Fruit fly (Drosophila melanogaster): ENCODE data around the gene CG2930.
A peak's percentile ranks its signal among the peaks of the same experiment; 100 is the strongest.

The CG2930 gene

DNA sequence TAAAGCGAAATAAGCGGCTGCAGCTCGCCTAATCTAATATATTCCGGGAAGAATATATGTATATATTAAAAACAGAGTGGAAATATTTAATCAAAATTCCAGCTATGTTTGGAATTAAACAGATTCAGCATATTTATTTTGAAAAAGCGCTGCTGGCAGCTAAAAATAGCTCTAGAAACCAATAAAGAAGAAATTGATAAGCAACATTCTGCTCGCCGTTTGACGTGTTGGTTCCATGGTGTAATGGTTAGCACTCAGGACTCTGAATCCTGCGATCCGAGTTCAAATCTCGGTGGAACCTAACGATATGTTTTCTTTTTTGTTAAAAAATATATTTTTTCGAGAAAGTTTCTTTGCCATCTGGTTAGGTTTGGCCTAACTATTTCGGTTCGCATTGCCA lies 49.3 kb upstream of the CG2930 start (continued):
- TF ChIP-seq CG13123 (GFP tag; optimal IDR thresholded peaks at IDR 0.05), result no peak
- no peak for TF ChIP-seq CG16815 (GFP tag; optimal IDR thresholded peaks at IDR 0.05)
- no peak for TF ChIP-seq Dbx (GFP tag; IDR thresholded peaks at IDR 0.05)
- no peak for TF ChIP-seq CG3995 (GFP tag; optimal IDR thresholded peaks at IDR 0.05)
- no peak for TF ChIP-seq PHDP (tag; optimal IDR thresholded peaks at IDR 0.05)
- no peak for TF ChIP-seq btn (GFP tag; optimal IDR thresholded peaks at IDR 0.05)
- TF ChIP-seq CG18619 (GFP tag; optimal IDR thresholded peaks at IDR 0.05), result no peak
- TF ChIP-seq amos (GFP tag; IDR thresholded peaks at IDR 0.05; ENCODE audit: partially characterized antibody), result peak; percentile 52; the same call in 1 of the 2 replicates
- TF ChIP-seq B-H2 (GFP tag; optimal IDR thresholded peaks at IDR 0.05), result no peak
- TF ChIP-seq D (optimal IDR thresholded peaks at IDR 0.05), result no peak
- no peak for TF ChIP-seq D (GFP tag; optimal IDR thresholded peaks at IDR 0.05)
- TF ChIP-seq sens (GFP tag), result peak; percentile 26
- no peak for TF ChIP-seq CG3726 (GFP tag; IDR thresholded peaks at IDR 0.05)
- TF ChIP-seq CG9932 (GFP tag; IDR thresholded peaks at IDR 0.05), result no peak
- no peak for TF ChIP-seq salm (tag; optimal IDR thresholded peaks at IDR 0.05)
- peak; percentile 53; the same call in 1 of the 3 replicates for TF ChIP-seq CG16813 (GFP tag; IDR thresholded peaks at IDR 0.05; ENCODE audit: partially characterized antibody)

DNA sequence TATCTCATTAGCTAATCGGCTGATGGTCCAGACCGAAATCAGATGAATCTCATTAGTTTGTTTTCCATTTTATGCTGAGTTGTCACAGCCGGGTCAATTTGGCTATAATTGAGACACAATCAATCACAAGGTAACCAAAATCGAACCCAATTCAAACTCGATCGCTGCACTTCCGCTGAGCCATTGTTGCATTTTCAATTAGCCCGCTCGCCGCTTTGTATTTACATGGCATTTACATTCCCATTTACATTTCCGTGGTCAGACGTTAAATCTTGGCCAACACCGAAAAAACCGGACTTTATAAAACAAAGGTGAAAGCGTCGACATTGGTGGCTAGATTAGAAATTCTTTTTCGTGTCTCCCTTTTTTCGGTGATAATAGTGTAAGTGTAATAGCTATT lies 43.7 kb upstream of the CG2930 start:
- no peak for TF ChIP-seq HLH3B (GFP tag; IDR thresholded peaks at IDR 0.05)
- no peak for TF ChIP-seq tna (GFP tag; IDR thresholded peaks at IDR 0.05; ENCODE audit: partially characterized antibody)
- TF ChIP-seq CG1832 (GFP tag; optimal IDR thresholded peaks at IDR 0.05), result no peak
- TF ChIP-seq MBD-R2 (GFP tag; IDR thresholded peaks at IDR 0.05), result no peak
- TF ChIP-seq lola (GFP tag; optimal IDR thresholded peaks at IDR 0.05), result no peak
- no peak for TF ChIP-seq CG1233 (GFP tag; optimal IDR thresholded peaks at IDR 0.05)
- no peak for TF ChIP-seq BtbVII (GFP tag; optimal IDR thresholded peaks at IDR 0.05)
- no peak for TF ChIP-seq Dip2 (GFP tag; IDR thresholded peaks at IDR 0.05)
- no peak for TF ChIP-seq br (optimal IDR thresholded peaks at IDR 0.05)
- peak; percentile 72 for TF ChIP-seq vvl (GFP tag; IDR thresholded peaks at IDR 0.05)
- peak in 1 of 2 experiments; percentile 53 for TF ChIP-seq Eip74EF (GFP tag; optimal IDR thresholded peaks at IDR 0.05)
- TF ChIP-seq CG17612 (GFP tag; IDR thresholded peaks at IDR 0.05), result no peak
- TF ChIP-seq kah (GFP tag; optimal IDR thresholded peaks at IDR 0.05), result no peak

DNA sequence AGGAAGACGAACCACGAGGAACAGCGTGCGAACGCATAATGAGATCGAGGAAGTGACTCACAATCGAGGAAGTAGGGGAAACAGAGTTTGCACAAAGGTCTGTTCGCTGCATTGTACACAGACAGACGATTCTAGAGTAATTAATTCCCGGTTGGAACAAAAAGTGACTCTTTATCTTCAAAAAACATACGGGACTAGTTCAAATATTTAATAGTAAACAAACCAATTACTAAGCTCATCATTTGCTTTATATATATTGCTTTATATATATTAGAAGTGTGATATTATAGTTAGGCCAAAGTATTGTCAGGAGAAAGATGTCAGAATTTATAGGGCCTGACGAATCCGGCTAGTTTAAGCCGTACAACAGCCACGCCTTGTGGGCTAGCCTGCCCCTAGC lies 40.9 kb upstream of the CG2930 start, which contains the start of gene CG2901:
Gene CG2901, plus strand, starts transcription at position 301 of the 400 bp plus-strand sequence.
- TF ChIP-seq CG7271 (tag; optimal IDR thresholded peaks at IDR 0.05), result no peak
- no peak for TF ChIP-seq eve (GFP tag; optimal IDR thresholded peaks at IDR 0.05)
- TF ChIP-seq crp (GFP tag; optimal IDR thresholded peaks at IDR 0.05), result no peak
- no peak for TF ChIP-seq CG16815 (GFP tag; optimal IDR thresholded peaks at IDR 0.05)
- no peak for TF ChIP-seq CG8281 (tag; optimal IDR thresholded peaks at IDR 0.05)
- no peak for TF ChIP-seq CG18619 (GFP tag; optimal IDR thresholded peaks at IDR 0.05)
- TF ChIP-seq Blimp-1 (GFP tag; optimal IDR thresholded peaks at IDR 0.05), result no peak

DNA sequence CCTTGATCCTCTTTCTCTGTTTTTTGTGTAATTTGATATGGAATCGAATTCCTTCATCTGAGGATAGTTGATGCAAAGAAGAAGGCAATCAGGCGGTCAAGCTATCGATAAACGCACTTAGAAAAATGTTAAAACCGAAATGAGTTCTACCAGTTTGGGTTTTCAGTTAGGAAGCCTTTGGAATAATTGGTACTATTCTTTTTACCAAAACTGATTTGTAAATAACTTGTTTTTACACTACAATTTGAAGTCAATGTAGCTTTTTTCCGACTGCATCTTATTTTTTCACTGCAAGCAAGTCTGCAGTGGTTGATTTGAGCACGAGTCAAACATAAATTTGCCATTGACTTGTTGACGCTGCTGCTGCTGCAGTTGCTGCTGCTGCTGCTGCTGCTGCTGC lies 37.0 kb upstream of the CG2930 start:
- peak; percentile 45; the same call in 1 of the 2 replicates for TF ChIP-seq Drgx (GFP tag; IDR thresholded peaks at IDR 0.05)
- no peak for TF ChIP-seq bbx (GFP tag; IDR thresholded peaks at IDR 0.05; ENCODE audit: partially characterized antibody)
- TF ChIP-seq CG9437 (GFP tag; optimal IDR thresholded peaks at IDR 0.05), result no peak
- TF ChIP-seq ab (GFP tag; optimal IDR thresholded peaks at IDR 0.05), result no peak
- no peak for TF ChIP-seq vvl (GFP tag; IDR thresholded peaks at IDR 0.05)
- TF ChIP-seq ken (GFP tag; IDR thresholded peaks at IDR 0.05), result no peak

Data from whole organism, embryonic.